Fruit fly (Drosophila melanogaster) whole organism, embryonic: ENCODE data around the gene spdo.
A peak's percentile ranks its signal among the peaks of the same experiment; 100 is the strongest.

Experiments used
- Ada2b ChIP-seq: fragments of 200-800 bp; sonication (Bioruptor generic); IDR thresholded peaks from 2 replicates; pipeline ENCODE4 v1.3.6; 2022; ENCODE audit warnings: missing biosample characterization, missing genetic modification characterization
- Bteb2 ChIP-seq: fragments of 200-800 bp; sonication (Bioruptor generic); optimal IDR thresholded peaks from 2 replicates; lab custom pipeline; 2016; ENCODE audit warnings: missing biosample characterization, missing genetic modification characterization
- CG1024 ChIP-seq: fragments of 200-800 bp; sonication (Bioruptor generic); IDR thresholded peaks from 2 replicates; pipeline ENCODE4 v1.3.6; 2022; ENCODE audit warnings: missing biosample characterization, missing genetic modification characterization
- CG10366 ChIP-seq: fragments of 200-800 bp; sonication (Bioruptor generic); IDR thresholded peaks from 2 replicates; pipeline ENCODE4 v1.3.6; 2022; ENCODE audit warnings: missing biosample characterization, missing genetic modification characterization
- CG11696 ChIP-seq: fragments of 200-800 bp; sonication (Bioruptor generic); IDR thresholded peaks from 2 replicates; pipeline ENCODE4 v1.3.6; 2022; ENCODE audit warnings: missing biosample characterization, missing genetic modification characterization
- CG13296 ChIP-seq: fragments of 200-800 bp; sonication (Bioruptor generic); optimal IDR thresholded peaks from 3 replicates; lab custom pipeline; 2018; ENCODE audit warnings: missing biosample characterization, mild to moderate bottlenecking, missing genetic modification characterization
- CG14441 ChIP-seq: fragments of 200-800 bp; sonication (Bioruptor generic); IDR thresholded peaks from 2 replicates; pipeline ENCODE4 v1.3.6; 2022; ENCODE audit warnings: missing biosample characterization, missing genetic modification characterization
- CG17612 ChIP-seq: fragments of 200-800 bp; sonication (Bioruptor generic); IDR thresholded peaks from 2 replicates; pipeline ENCODE4 v1.3.6; 2022; ENCODE audit warnings: missing biosample characterization, missing genetic modification characterization
- CG1792 ChIP-seq: fragments of 200-800 bp; sonication (Bioruptor generic); optimal IDR thresholded peaks from 2 replicates; lab custom pipeline; 2016; ENCODE audit warnings: missing biosample characterization, missing genetic modification characterization
- CG18599 ChIP-seq: fragments of 200-800 bp; sonication (Bioruptor generic); optimal IDR thresholded peaks from 3 replicates; lab custom pipeline; 2017; ENCODE audit warnings: missing biosample characterization, missing genetic modification characterization, mild to moderate bottlenecking, moderate library complexity, missing genetic modification reagents
- CG18764 ChIP-seq: fragments of 200-800 bp; sonication (Bioruptor generic); optimal IDR thresholded peaks from 3 replicates; lab custom pipeline; 2016; ENCODE audit warnings: missing biosample characterization, missing genetic modification characterization
- CG2120 ChIP-seq: fragments of 200-800 bp; sonication (Bioruptor generic); optimal IDR thresholded peaks from 3 replicates; lab custom pipeline; 2016; ENCODE audit warnings: missing biosample characterization, missing genetic modification characterization
- CG30403 ChIP-seq: fragments of 200-800 bp; sonication (Bioruptor generic); optimal IDR thresholded peaks from 3 replicates; lab custom pipeline; 2016; ENCODE audit warnings: missing biosample characterization, missing genetic modification characterization
- CG4404 ChIP-seq: fragments of 200-800 bp; sonication (Bioruptor generic); IDR thresholded peaks from 2 replicates; pipeline ENCODE4 v1.3.6; 2022; ENCODE audit warnings: missing biosample characterization, missing genetic modification characterization
- CG4820 ChIP-seq: fragments of 200-800 bp; sonication (Bioruptor generic); optimal IDR thresholded peaks from 3 replicates; lab custom pipeline; 2016; ENCODE audit warnings: missing biosample characterization, missing genetic modification characterization
- CG7271 ChIP-seq: fragments of 200-800 bp; sonication (Bioruptor generic); optimal IDR thresholded peaks from 2 replicates; lab custom pipeline; 2018; ENCODE audit warnings: missing biosample characterization, mild to moderate bottlenecking, missing genetic modification characterization, moderate library complexity
- CG9215 ChIP-seq: fragments of 200-800 bp; sonication (Bioruptor generic); IDR thresholded peaks from 2 replicates; pipeline ENCODE4 v1.3.6; 2022; ENCODE audit warnings: missing biosample characterization, missing genetic modification characterization
- CG9817 ChIP-seq: fragments of 200-800 bp; sonication (Bioruptor generic); optimal IDR thresholded peaks from 2 replicates; lab custom pipeline; 2018; ENCODE audit warnings: missing biosample characterization, mild to moderate bottlenecking, missing genetic modification characterization, moderate library complexity
- D19B ChIP-seq: fragments of 200-800 bp; sonication (Bioruptor generic); optimal IDR thresholded peaks from 2 replicates; lab custom pipeline; 2017; ENCODE audit warnings: missing biosample characterization, mild to moderate bottlenecking, missing genetic modification characterization
- E2f1 ChIP-seq: fragments of 200-800 bp; sonication (Bioruptor generic); IDR thresholded peaks from 2 replicates; pipeline ENCODE4 v1.3.6; 2022; ENCODE audit warnings: missing biosample characterization, missing genetic modification characterization
- Elba2 ChIP-seq: fragments of 200-800 bp; sonication (Bioruptor generic); optimal IDR thresholded peaks from 3 replicates; lab custom pipeline; 2016; ENCODE audit warnings: missing biosample characterization, missing genetic modification characterization
- Fer2 ChIP-seq: fragments of 200-800 bp; sonication (Bioruptor generic); optimal IDR thresholded peaks from 2 replicates; lab custom pipeline; 2018; ENCODE audit warnings: missing biosample characterization, mild to moderate bottlenecking, missing genetic modification characterization, moderate library complexity
- Hmr ChIP-seq: fragments of 200-800 bp; sonication (Bioruptor generic); optimal IDR thresholded peaks from 3 replicates; lab custom pipeline; 2017; ENCODE audit warnings: mild to moderate bottlenecking, missing biosample characterization, missing genetic modification reagents, missing genetic modification characterization
- Hsf ChIP-seq: fragments of 200-800 bp; sonication (Bioruptor generic); optimal IDR thresholded peaks from 3 replicates; lab custom pipeline; 2016; ENCODE audit warnings: missing biosample characterization, missing genetic modification characterization
- NFAT ChIP-seq: fragments of 200-800 bp; sonication (Bioruptor generic); IDR thresholded peaks from 2 replicates; pipeline ENCODE4 v1.3.6; 2022; ENCODE audit warnings: missing biosample characterization, missing genetic modification characterization
- Ptx1 ChIP-seq: fragments of 200-800 bp; sonication (Bioruptor generic); IDR thresholded peaks from 2 replicates; pipeline ENCODE4 v1.3.6; 2022; ENCODE audit warnings: missing biosample characterization, missing genetic modification characterization
- Rx ChIP-seq: fragments of 200-800 bp; sonication (Bioruptor generic); IDR thresholded peaks from 2 replicates; pipeline ENCODE4 v1.3.6; 2022; ENCODE audit warnings: missing biosample characterization, missing genetic modification characterization
- Sox102F ChIP-seq: fragments of 200-800 bp; sonication (Bioruptor generic); optimal IDR thresholded peaks from 2 replicates; lab custom pipeline; 2018; ENCODE audit warnings: missing biosample characterization, mild to moderate bottlenecking, missing genetic modification characterization, moderate library complexity
- Trl ChIP-seq, 3 experiments: fragments of >200 bp in 2 of 3; fragments of 200-800 bp in 1 of 3; sonication (Bioruptor generic) in 1 of 3; optimal IDR thresholded peaks; 2 replicates in 1 of 3; 3 replicates in 2 of 3; lab custom pipeline; 2016 to 2017; ENCODE audit warnings: missing biosample characterization in 1 of 3, missing genetic modification characterization in 1 of 3
- Xbp1 ChIP-seq: fragments of 200-800 bp; sonication (Bioruptor generic); optimal IDR thresholded peaks from 3 replicates; lab custom pipeline; 2016; ENCODE audit warnings: missing biosample characterization, mild to moderate bottlenecking, missing genetic modification characterization
- ase ChIP-seq: fragments of 200-800 bp; sonication (Bioruptor generic); IDR thresholded peaks from 3 replicates; pipeline ENCODE4 v1.3.6; 2022; ENCODE audit warnings: missing biosample characterization, missing genetic modification characterization
- bcd ChIP-seq: fragments of 200-800 bp; sonication (Bioruptor generic); optimal IDR thresholded peaks from 2 replicates; lab custom pipeline; 2017; ENCODE audit warnings: missing biosample characterization, mild to moderate bottlenecking, missing genetic modification characterization
- chn ChIP-seq: fragments of 200-800 bp; sonication (Bioruptor generic); optimal IDR thresholded peaks from 2 replicates; lab custom pipeline; 2016; ENCODE audit warnings: missing biosample characterization, missing genetic modification characterization
- dmrt11E ChIP-seq: fragments of 200-800 bp; sonication (Bioruptor generic); optimal IDR thresholded peaks from 3 replicates; lab custom pipeline; 2018; ENCODE audit warnings: missing biosample characterization, mild to moderate bottlenecking, missing genetic modification characterization, moderate library complexity
- dysf ChIP-seq: fragments of 200-800 bp; sonication (Bioruptor generic); IDR thresholded peaks from 3 replicates; pipeline ENCODE4 v1.3.6; 2022; ENCODE audit warnings: missing biosample characterization, missing genetic modification characterization
- ems ChIP-seq: fragments of 200-800 bp; sonication (Bioruptor generic); optimal IDR thresholded peaks from 3 replicates; lab custom pipeline; 2016; ENCODE audit warnings: missing biosample characterization, missing genetic modification characterization
- ewg ChIP-seq: fragments of 200-800 bp; sonication (Bioruptor generic); optimal IDR thresholded peaks from 3 replicates; lab custom pipeline; 2017; ENCODE audit warnings: mild to moderate bottlenecking, missing biosample characterization, missing genetic modification reagents, missing genetic modification characterization
- fd102C ChIP-seq: fragments of 200-800 bp; sonication (Bioruptor generic); optimal IDR thresholded peaks from 2 replicates; lab custom pipeline; 2018; ENCODE audit warnings: missing biosample characterization, mild to moderate bottlenecking, missing genetic modification characterization, moderate library complexity
- fd96Cb ChIP-seq: fragments of 200-800 bp; sonication (Bioruptor generic); optimal IDR thresholded peaks from 2 replicates; lab custom pipeline; 2018; ENCODE audit warnings: missing biosample characterization, mild to moderate bottlenecking, missing genetic modification characterization, moderate library complexity
- gce ChIP-seq: fragments of 200-800 bp; sonication (Bioruptor generic); IDR thresholded peaks from 3 replicates; pipeline ENCODE4 v1.3.6; 2022; ENCODE audit warnings: missing biosample characterization, missing genetic modification characterization
- ham ChIP-seq: fragments of 200-800 bp; sonication (Bioruptor generic); IDR thresholded peaks from 2 replicates; pipeline ENCODE4 v1.3.6; 2022; ENCODE audit warnings: missing biosample characterization, missing genetic modification characterization
- jumu ChIP-seq: fragments of 200-800 bp; sonication (Bioruptor generic); optimal IDR thresholded peaks from 3 replicates; lab custom pipeline; 2016; ENCODE audit warnings: missing biosample characterization, missing genetic modification characterization
- lov ChIP-seq, 2 experiments: fragments of 200-800 bp in 1 of 2; fragments of >200 bp in 1 of 2; sonication (Bioruptor generic) in 1 of 2; IDR thresholded peaks in 1 of 2; optimal IDR thresholded peaks in 1 of 2; 2 replicates in 1 of 2; 3 replicates in 1 of 2; pipeline versions ENCODE4 v1.3.6 to Lab custom; 2017 to 2022; ENCODE audit warnings: missing biosample characterization in 1 of 2, missing genetic modification characterization in 1 of 2
- nmo ChIP-seq: fragments of 200-800 bp; sonication (Bioruptor generic); optimal IDR thresholded peaks from 2 replicates; lab custom pipeline; 2018; ENCODE audit warnings: missing biosample characterization, mild to moderate bottlenecking, missing genetic modification characterization, moderate library complexity
- prd ChIP-seq, 3 experiments: fragments of >200 bp in 2 of 3; fragments of 200-800 bp in 1 of 3; sonication (Bioruptor generic) in 1 of 3; optimal IDR thresholded peaks in 2 of 3; IDR thresholded peaks in 1 of 3; 2 replicates in 2 of 3; 3 replicates in 1 of 3; pipeline versions ENCODE4 v1.3.6 to Lab custom; 2017 to 2022; ENCODE audit warnings: missing biosample characterization in 1 of 3, missing genetic modification characterization in 1 of 3
- tgo ChIP-seq: fragments of 200-800 bp; sonication (Bioruptor generic); IDR thresholded peaks from 3 replicates; pipeline ENCODE4 v1.3.6; 2022; ENCODE audit warnings: missing biosample characterization, missing genetic modification characterization
- tio ChIP-seq: fragments of 200-800 bp; sonication (Bioruptor generic); optimal IDR thresholded peaks from 2 replicates; lab custom pipeline; 2017; ENCODE audit warnings: missing biosample characterization, missing genetic modification characterization, inconsistent platforms
- tna ChIP-seq: fragments of 200-800 bp; sonication (Bioruptor generic); IDR thresholded peaks from 2 replicates; pipeline ENCODE4 v1.3.6; 2022; ENCODE audit warnings: missing biosample characterization, missing genetic modification characterization; ENCODE audit not compliant: partially characterized antibody
- zfh1 ChIP-seq: fragments of 200-800 bp; sonication (Bioruptor generic); IDR thresholded peaks from 3 replicates; pipeline ENCODE4 v1.3.6; 2022; ENCODE audit warnings: missing biosample characterization, missing genetic modification characterization

The spdo gene

DNA sequence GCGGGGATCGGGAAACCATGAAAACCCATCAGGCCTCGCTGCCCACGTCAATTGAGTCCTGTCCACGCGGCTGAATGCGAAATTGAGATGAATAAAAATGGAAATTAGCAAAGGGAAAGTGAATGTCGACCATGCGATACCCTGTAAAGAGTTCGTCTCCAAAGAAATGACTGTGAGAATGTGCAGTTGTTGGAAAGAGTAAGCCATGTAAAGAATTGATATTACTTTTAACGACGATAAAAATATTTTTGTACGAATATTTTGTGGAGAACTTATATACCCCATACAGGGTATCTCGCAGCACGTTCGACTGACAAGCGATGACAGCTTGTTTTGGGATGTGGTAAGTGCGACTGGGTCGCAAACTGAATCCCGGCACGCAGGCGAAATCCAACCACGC is 24.7 kb downstream of the spdo start (continued):
- TF ChIP-seq Ada2b (GFP tag; lab: Robert Waterston, UW) (peak; percentile 30; the same call in 1 of the 2 replicates), ewg (GFP tag; lab: Kevin White, UChicago) (peak; percentile 9), CG1792 (no peak), nmo (GFP tag; lab: Kevin White, UChicago) (peak; percentile 42), CG9215 (GFP tag; lab: Robert Waterston, UW) (peak; percentile 12; the same call in 1 of the 2 replicates), dmrt11E (tag; lab: Kevin White, UChicago) (peak; percentile 48), NFAT (GFP tag; lab: Robert Waterston, UW) (0 out of 2 replicates have a peak, but pooled peaks have one; percentile 4), dysf (GFP tag; lab: Robert Waterston, UW) (peak; percentile 57; the same call in 2 of the 3 replicates), bcd (GFP tag; lab: Kevin White, UChicago) (peak; percentile 14), jumu (peak; percentile 11), fd102C (peak; percentile 12), CG7271 (tag; lab: Kevin White, UChicago) (peak; percentile 31), CG14441 (GFP tag; lab: Robert Waterston, UW) (peak; percentile 35; the same call in 1 of the 2 replicates), zfh1 (GFP tag; lab: Robert Waterston, UW) (peak; percentile 71), Hsf (GFP tag; lab: Kevin White, UChicago) (peak; percentile 47), Rx (peak; percentile 45), Sox102F (GFP tag; lab: Kevin White, UChicago) (peak; percentile 54), gce (GFP tag; lab: Robert Waterston, UW) (0 out of 3 replicates have a peak, but pooled peaks have one; percentile 6), prd (optimal IDR thresholded peaks at IDR 0.05; lab: Kevin White, UChicago) (no peak), prd (GFP tag; IDR thresholded peaks at IDR 0.05; lab: Robert Waterston, UW) (peak; percentile 84), CG18599 (GFP tag; lab: Kevin White, UChicago) (peak; percentile 8), Fer2 (tag; lab: Kevin White, UChicago) (no peak), CG4404 (peak; percentile 53; the same call in 1 of the 2 replicates), Trl (optimal IDR thresholded peaks at IDR 0.05; lab: Kevin White, UChicago) (no peak), Trl (GFP tag; optimal IDR thresholded peaks at IDR 0.05; lab: Kevin White, UChicago) (peak; percentile 26), D19B (GFP tag; lab: Kevin White, UChicago) (peak; percentile 65), lov (optimal IDR thresholded peaks at IDR 0.05; lab: Kevin White, UChicago) (no peak), lov (GFP tag; IDR thresholded peaks at IDR 0.05; lab: Robert Waterston, UW) (peak; percentile 57; the same call in 1 of the 3 replicates), chn (peak; percentile 18), CG13296 (GFP tag; lab: Kevin White, UChicago) (no peak), CG17612 (no peak), Xbp1 (GFP tag; lab: Kevin White, UChicago) (peak; percentile 39), tgo (GFP tag; lab: Robert Waterston, UW) (peak; percentile 36; the same call in 1 of the 3 replicates), ase (GFP tag; lab: Robert Waterston, UW) (no peak), Ptx1 (GFP tag; lab: Robert Waterston, UW) (peak; percentile 55; the same call in 1 of the 2 replicates), fd96Cb (tag; lab: Kevin White, UChicago) (peak; percentile 26), Bteb2 (peak; percentile 10), ems (GFP tag; lab: Kevin White, UChicago) (no peak), Elba2 (GFP tag; lab: Kevin White, UChicago) (no peak), CG30403 (GFP tag; lab: Kevin White, UChicago) (peak; percentile 44), CG10366 (GFP tag; lab: Robert Waterston, UW) (peak; percentile 46), Hmr (GFP tag; lab: Kevin White, UChicago) (peak; percentile 8), tna (GFP tag; lab: Robert Waterston, UW) (no peak), ham (GFP tag; lab: Robert Waterston, UW) (no peak), CG4820 (peak; percentile 33), CG1024 (GFP tag; lab: Robert Waterston, UW) (0 out of 2 replicates have a peak, but pooled peaks have one; percentile 9), CG11696 (GFP tag; lab: Robert Waterston, UW) (0 out of 2 replicates have a peak, but pooled peaks have one; percentile 26), E2f1 (GFP tag; lab: Robert Waterston, UW) (0 out of 2 replicates have a peak, but pooled peaks have one; percentile 16), tio (GFP tag; lab: Kevin White, UChicago) (peak; percentile 39), CG18764 (no peak), CG2120 (GFP tag; lab: Kevin White, UChicago) (peak; percentile 49), CG9817 (tag; lab: Kevin White, UChicago) (peak; percentile 9)
